Worm (Caenorhabditis elegans) whole organism, early embryonic: ENCODE results near the gene srj-5.

Experiments used
- aly-1 ChIP-seq: sonication (generic microtip); optimal IDR thresholded peaks from 2 replicates; lab custom pipeline; 2016; ENCODE audit warnings: missing genetic modification characterization, missing compliant biosample characterization
- ama-1 ChIP-seq: fragments of 150-350 bp; optimal IDR thresholded peaks from 2 replicates; lab custom pipeline; 2014
- ceh-13 ChIP-seq: fragments of 200-800 bp; sonication (Bioruptor generic); optimal IDR thresholded peaks from 2 replicates; lab custom pipeline; 2018; ENCODE audit warnings: mild to moderate bottlenecking, missing genetic modification characterization, missing compliant biosample characterization
- flt-1 ChIP-seq: fragments of 200-800 bp; sonication (Bioruptor generic); IDR thresholded peaks from 2 replicates; pipeline ENCODE4 v1.3.6; 2022; ENCODE audit warnings: missing genetic modification characterization, missing compliant biosample characterization
- hmbx-1 ChIP-seq: sonication (generic microtip); optimal IDR thresholded peaks from 2 replicates; lab custom pipeline; 2016; ENCODE audit warnings: mild to moderate bottlenecking, missing genetic modification characterization, missing compliant biosample characterization
- hnd-1 ChIP-seq: sonication (generic microtip); optimal IDR thresholded peaks from 2 replicates; lab custom pipeline; 2016; ENCODE audit warnings: missing genetic modification characterization, missing compliant biosample characterization
- scrt-1 ChIP-seq: fragments of 200-800 bp; sonication (Bioruptor generic); IDR thresholded peaks from 2 replicates; pipeline ENCODE4 v1.3.6; 2022; ENCODE audit warnings: missing genetic modification characterization, missing compliant biosample characterization
- tbx-11 ChIP-seq: fragments of 200-800 bp; sonication (Bioruptor generic); IDR thresholded peaks from 2 replicates; pipeline ENCODE4 v1.3.6; 2022; ENCODE audit warnings: missing genetic modification characterization, missing compliant biosample characterization
- tra-4 ChIP-seq: sonication (generic microtip); optimal IDR thresholded peaks from 2 replicates; lab custom pipeline; 2017; ENCODE audit warnings: missing genetic modification characterization, missing compliant biosample characterization

DNA sequence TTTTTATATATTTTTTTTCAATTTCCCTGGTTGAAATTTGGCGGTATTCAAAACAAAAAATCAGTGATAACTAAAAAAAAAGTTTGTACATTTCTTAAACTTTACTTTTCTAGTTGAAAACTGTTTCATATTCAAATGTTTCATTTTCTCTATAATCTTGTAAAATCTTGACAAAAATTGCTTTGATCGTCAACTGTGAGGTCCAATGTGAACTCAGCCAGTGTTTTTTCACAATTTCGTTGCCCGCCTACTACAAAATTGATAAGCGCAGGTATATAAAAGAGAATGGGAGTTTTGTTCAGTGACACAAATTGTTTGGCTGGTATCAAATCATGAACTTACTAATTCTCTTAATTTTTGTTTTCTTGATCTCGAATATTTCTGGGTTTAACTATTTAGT is 6.0 kb downstream of the srj-5 start, which contains the start of gene ugt-42:
- TF ChIP-seq scrt-1 (GFP tag; lab: Robert Waterston, UW), result no peak
- TF ChIP-seq tra-4 (tag; lab: Kevin White, UChicago), result no peak
- no peak for TF ChIP-seq hmbx-1 (tag; lab: Kevin White, UChicago)
- TF ChIP-seq ceh-13, result no peak
- TF ChIP-seq flt-1 (GFP tag; lab: Robert Waterston, UW), result no peak
- no peak for TF ChIP-seq hnd-1 (tag; lab: Kevin White, UChicago)
- TF ChIP-seq ama-1 (lab: Kevin White, UChicago), result no peak
- no peak for TF ChIP-seq tbx-11
- no peak for TF ChIP-seq aly-1 (tag; lab: Kevin White, UChicago)
